Fruit fly (Drosophila melanogaster) whole organism, embryonic: ENCODE results near the gene ArgRS-m.

Source experiments
- Adf1 ChIP-seq: fragments of 200-800 bp; sonication (Bioruptor generic); IDR thresholded peaks from 2 replicates; pipeline ENCODE4 v1.3.6; 2022; ENCODE audit warnings: missing biosample characterization, missing genetic modification characterization
- CG10147 ChIP-seq: fragments of 200-800 bp; sonication (Bioruptor generic); optimal IDR thresholded peaks from 2 replicates; lab custom pipeline; 2019; ENCODE audit warnings: missing biosample characterization, mild to moderate bottlenecking, missing genetic modification characterization, moderate library complexity
- CG10321 ChIP-seq: fragments of 200-800 bp; sonication (Bioruptor generic); IDR thresholded peaks from 2 replicates; pipeline ENCODE4 v1.3.6; 2022; ENCODE audit warnings: missing biosample characterization, missing genetic modification characterization
- CG10366 ChIP-seq: fragments of 200-800 bp; sonication (Bioruptor generic); IDR thresholded peaks from 2 replicates; pipeline ENCODE4 v1.3.6; 2022; ENCODE audit warnings: missing biosample characterization, missing genetic modification characterization
- CG10979 ChIP-seq: fragments of 200-800 bp; sonication (Bioruptor generic); optimal IDR thresholded peaks from 2 replicates; lab custom pipeline; 2018; ENCODE audit warnings: missing biosample characterization, mild to moderate bottlenecking, missing genetic modification characterization, moderate library complexity
- CG12219 ChIP-seq: fragments of 200-800 bp; sonication (Bioruptor generic); optimal IDR thresholded peaks from 3 replicates; lab custom pipeline; 2018; ENCODE audit warnings: missing biosample characterization, mild to moderate bottlenecking, missing genetic modification characterization
- CG1233 ChIP-seq: fragments of 200-800 bp; sonication (Bioruptor generic); optimal IDR thresholded peaks from 4 replicates; lab custom pipeline; 2018; ENCODE audit warnings: missing biosample characterization, mild to moderate bottlenecking, missing genetic modification characterization
- CG14050 ChIP-seq: fragments of 200-800 bp; sonication (Bioruptor generic); IDR thresholded peaks from 3 replicates; pipeline ENCODE4 v1.3.6; 2022; ENCODE audit warnings: missing biosample characterization, missing genetic modification characterization
- CG14965 ChIP-seq: fragments of 200-800 bp; sonication (Bioruptor generic); optimal IDR thresholded peaks from 2 replicates; lab custom pipeline; 2016; ENCODE audit warnings: missing biosample characterization, missing genetic modification characterization, borderline replicate concordance
- CG15073 ChIP-seq: fragments of 200-800 bp; sonication (Bioruptor generic); optimal IDR thresholded peaks from 2 replicates; lab custom pipeline; 2016; ENCODE audit warnings: missing biosample characterization, missing genetic modification characterization
- CG18764 ChIP-seq: fragments of 200-800 bp; sonication (Bioruptor generic); optimal IDR thresholded peaks from 3 replicates; lab custom pipeline; 2016; ENCODE audit warnings: missing biosample characterization, missing genetic modification characterization
- CG2129 ChIP-seq: fragments of 200-800 bp; sonication (Bioruptor generic); IDR thresholded peaks from 2 replicates; pipeline ENCODE4 v1.3.6; 2022; ENCODE audit warnings: missing biosample characterization, missing genetic modification characterization; ENCODE audit not compliant: partially characterized antibody
- CG34376 ChIP-seq: fragments of 200-800 bp; sonication (Bioruptor generic); optimal IDR thresholded peaks from 2 replicates; lab custom pipeline; 2018; ENCODE audit warnings: missing biosample characterization, mild to moderate bottlenecking, missing genetic modification characterization
- CG3726 ChIP-seq: fragments of 200-800 bp; sonication (Bioruptor generic); IDR thresholded peaks from 3 replicates; pipeline ENCODE4, ENCODE4 v1.3.6; 2022; ENCODE audit warnings: missing biosample characterization, missing genetic modification characterization
- CG4328 ChIP-seq: fragments of 200-800 bp; sonication (Bioruptor generic); optimal IDR thresholded peaks from 3 replicates; lab custom pipeline; 2017; ENCODE audit warnings: missing biosample characterization, missing genetic modification reagents, missing genetic modification characterization
- CG4360 ChIP-seq: fragments of 200-800 bp; sonication (Bioruptor generic); IDR thresholded peaks from 2 replicates; pipeline ENCODE4 v1.3.6; 2022; ENCODE audit warnings: missing biosample characterization, missing genetic modification characterization
- CG43689 ChIP-seq: fragments of 200-800 bp; sonication (Bioruptor generic); IDR thresholded peaks from 2 replicates; pipeline ENCODE4 v1.3.6; 2022; ENCODE audit warnings: missing biosample characterization, missing genetic modification characterization
- CG6765 ChIP-seq: fragments of 200-800 bp; sonication (Bioruptor generic); optimal IDR thresholded peaks from 3 replicates; lab custom pipeline; 2017; ENCODE audit warnings: missing biosample characterization, mild to moderate bottlenecking, missing genetic modification characterization
- CG7271 ChIP-seq: fragments of 200-800 bp; sonication (Bioruptor generic); optimal IDR thresholded peaks from 2 replicates; lab custom pipeline; 2018; ENCODE audit warnings: missing biosample characterization, mild to moderate bottlenecking, missing genetic modification characterization, moderate library complexity
- CG7556 ChIP-seq: fragments of 200-800 bp; sonication (Bioruptor generic); optimal IDR thresholded peaks from 2 replicates; lab custom pipeline; 2017; ENCODE audit warnings: missing biosample characterization, mild to moderate bottlenecking, missing genetic modification characterization
- CG7786 ChIP-seq: fragments of 200-800 bp; sonication (Bioruptor generic); optimal IDR thresholded peaks from 2 replicates; lab custom pipeline; 2016; ENCODE audit warnings: missing biosample characterization, missing genetic modification characterization
- CG8290 ChIP-seq, 3 experiments: fragments of 200-800 bp; sonication (Bioruptor generic); optimal IDR thresholded peaks; 2 replicates each; lab custom pipeline; 2016 to 2019; ENCODE audit warnings: missing biosample characterization in 3 of 3, missing genetic modification characterization in 3 of 3, mild to moderate bottlenecking in 2 of 3, moderate library complexity in 1 of 3
- CG8944 ChIP-seq: fragments of 200-800 bp; sonication (Bioruptor generic); optimal IDR thresholded peaks from 3 replicates; lab custom pipeline; 2016; ENCODE audit warnings: missing biosample characterization, missing genetic modification characterization
- MBD-R2 ChIP-seq: fragments of 200-800 bp; sonication (Bioruptor generic); IDR thresholded peaks from 2 replicates; pipeline ENCODE4 v1.3.6; 2022; ENCODE audit warnings: missing biosample characterization, missing genetic modification characterization
- Max ChIP-seq: fragments of 200-800 bp; sonication (Bioruptor generic); optimal IDR thresholded peaks from 2 replicates; lab custom pipeline; 2016; ENCODE audit warnings: missing biosample characterization, mild to moderate bottlenecking, missing genetic modification characterization
- Opbp ChIP-seq: fragments of 200-800 bp; sonication (Bioruptor generic); IDR thresholded peaks from 3 replicates; pipeline ENCODE4 v1.3.6; 2022; ENCODE audit warnings: missing biosample characterization, missing genetic modification characterization; ENCODE audit not compliant: partially characterized antibody
- Rx ChIP-seq: fragments of 200-800 bp; sonication (Bioruptor generic); IDR thresholded peaks from 2 replicates; pipeline ENCODE4 v1.3.6; 2022; ENCODE audit warnings: missing biosample characterization, missing genetic modification characterization
- Sox100B ChIP-seq: fragments of 200-800 bp; sonication (Bioruptor generic); optimal IDR thresholded peaks from 3 replicates; lab custom pipeline; 2018; ENCODE audit warnings: missing biosample characterization, mild to moderate bottlenecking, missing genetic modification characterization
- Sox102F ChIP-seq: fragments of 200-800 bp; sonication (Bioruptor generic); optimal IDR thresholded peaks from 2 replicates; lab custom pipeline; 2018; ENCODE audit warnings: missing biosample characterization, mild to moderate bottlenecking, missing genetic modification characterization, moderate library complexity
- Stat92E ChIP-seq, 3 experiments: fragments of >200 bp in 2 of 3; fragments of 200-800 bp in 1 of 3; sonication (Bioruptor generic) in 1 of 3; optimal IDR thresholded peaks; 2 replicates each; lab custom pipeline; 2017 to 2019; ENCODE audit warnings: missing biosample characterization in 3 of 3, missing genetic modification characterization in 3 of 3, mild to moderate bottlenecking in 1 of 3, moderate library complexity in 1 of 3
- Usf ChIP-seq: fragments of 200-800 bp; sonication (Bioruptor generic); optimal IDR thresholded peaks from 2 replicates; lab custom pipeline; 2017; ENCODE audit warnings: missing genotype, missing biosample characterization, missing genetic modification characterization
- ash1 ChIP-seq: fragments of 200-800 bp; sonication (Bioruptor generic); optimal IDR thresholded peaks from 2 replicates; lab custom pipeline; 2018; ENCODE audit warnings: missing biosample characterization, mild to moderate bottlenecking, missing genetic modification characterization
- az2 ChIP-seq: fragments of 200-800 bp; sonication (Bioruptor generic); optimal IDR thresholded peaks from 3 replicates; lab custom pipeline; 2016; ENCODE audit warnings: missing biosample characterization, missing genetic modification characterization
- corto ChIP-seq: fragments of 200-800 bp; sonication (Bioruptor generic); optimal IDR thresholded peaks from 2 replicates; lab custom pipeline; 2016; ENCODE audit warnings: missing biosample characterization, mild to moderate bottlenecking, missing genetic modification characterization, moderate library complexity
- dysf ChIP-seq: fragments of 200-800 bp; sonication (Bioruptor generic); IDR thresholded peaks from 3 replicates; pipeline ENCODE4 v1.3.6; 2022; ENCODE audit warnings: missing biosample characterization, missing genetic modification characterization
- ewg ChIP-seq: fragments of 200-800 bp; sonication (Bioruptor generic); optimal IDR thresholded peaks from 3 replicates; lab custom pipeline; 2017; ENCODE audit warnings: mild to moderate bottlenecking, missing biosample characterization, missing genetic modification reagents, missing genetic modification characterization
- grau ChIP-seq: fragments of 200-800 bp; optimal IDR thresholded peaks from 3 replicates; lab custom pipeline; 2019; ENCODE audit warnings: missing biosample characterization, mild to moderate bottlenecking, missing genetic modification characterization, moderate library complexity
- gsb-n ChIP-seq: fragments of 200-800 bp; sonication (Bioruptor generic); optimal IDR thresholded peaks from 3 replicates; lab custom pipeline; 2018; ENCODE audit warnings: missing biosample characterization, mild to moderate bottlenecking, missing genetic modification characterization
- ham ChIP-seq: fragments of 200-800 bp; sonication (Bioruptor generic); IDR thresholded peaks from 2 replicates; pipeline ENCODE4 v1.3.6; 2022; ENCODE audit warnings: missing biosample characterization, missing genetic modification characterization
- her ChIP-seq: fragments of 200-800 bp; sonication (Bioruptor generic); optimal IDR thresholded peaks from 2 replicates; lab custom pipeline; 2016; ENCODE audit warnings: missing biosample characterization, missing genetic modification characterization
- kah ChIP-seq: fragments of 200-800 bp; sonication (Bioruptor generic); optimal IDR thresholded peaks from 2 replicates; lab custom pipeline; 2018; ENCODE audit warnings: missing biosample characterization, mild to moderate bottlenecking, missing genetic modification characterization
- kay ChIP-seq: fragments of 200-800 bp; sonication (Bioruptor generic); optimal IDR thresholded peaks from 2 replicates; lab custom pipeline; 2016; ENCODE audit warnings: missing biosample characterization, missing genetic modification characterization
- kni ChIP-seq: fragments of 200-800 bp; sonication (Bioruptor generic); optimal IDR thresholded peaks from 3 replicates; lab custom pipeline; 2017; ENCODE audit warnings: mild to moderate bottlenecking, missing biosample characterization, missing genetic modification reagents, missing genetic modification characterization
- psq ChIP-seq: fragments of 200-800 bp; sonication (Bioruptor generic); optimal IDR thresholded peaks from 2 replicates; lab custom pipeline; 2017; ENCODE audit warnings: missing biosample characterization, missing genetic modification characterization
- pzg ChIP-seq: fragments of 200-800 bp; sonication (Bioruptor generic); optimal IDR thresholded peaks from 3 replicates; lab custom pipeline; 2018; ENCODE audit warnings: missing biosample characterization, mild to moderate bottlenecking, missing genetic modification characterization, moderate library complexity
- sisA ChIP-seq: fragments of 200-800 bp; sonication (Bioruptor generic); IDR thresholded peaks from 2 replicates; pipeline ENCODE4 v1.3.6; 2022; ENCODE audit warnings: missing biosample characterization, missing genetic modification characterization
- sqz ChIP-seq: fragments of 200-800 bp; sonication (Bioruptor generic); optimal IDR thresholded peaks from 3 replicates; lab custom pipeline; 2018; ENCODE audit warnings: missing biosample characterization, mild to moderate bottlenecking, missing genetic modification characterization
- tll ChIP-seq, 2 experiments: fragments of 200-800 bp in 1 of 2; fragments of >200 bp in 1 of 2; sonication (Bioruptor generic) in 1 of 2; optimal IDR thresholded peaks; 2 replicates each; lab custom pipeline; 2017 to 2019; ENCODE audit warnings: missing biosample characterization in 2 of 2, missing genetic modification characterization in 2 of 2, mild to moderate bottlenecking in 1 of 2, moderate library complexity in 1 of 2
- zen2 ChIP-seq: fragments of 200-800 bp; sonication (Bioruptor generic); IDR thresholded peaks from 3 replicates; pipeline ENCODE4 v1.3.6; 2022; ENCODE audit warnings: missing biosample characterization, missing genetic modification characterization; ENCODE audit not compliant: partially characterized antibody
- zf30C ChIP-seq: fragments of 200-800 bp; sonication (Bioruptor generic); optimal IDR thresholded peaks from 3 replicates; lab custom pipeline; 2018; ENCODE audit warnings: missing biosample characterization, mild to moderate bottlenecking, missing genetic modification characterization

ArgRS-m gene

dm6 chr3R:7895457-7895856, 8.6 kb downstream of the ArgRS-m start (continued):
- no peak for TF ChIP-seq ewg (GFP tag; lab: Kevin White, UChicago)
- TF ChIP-seq kah: no peak
- TF ChIP-seq CG6765 (GFP tag; lab: Kevin White, UChicago): peak; percentile 3
- peak; percentile 73 for TF ChIP-seq CG10366 (GFP tag; lab: Robert Waterston, UW)
- no peak for TF ChIP-seq sqz (GFP tag; lab: Kevin White, UChicago)
- peak; percentile 64 for TF ChIP-seq CG12219
- no peak for TF ChIP-seq zf30C (GFP tag; lab: Kevin White, UChicago)
- TF ChIP-seq Max (GFP tag; lab: Kevin White, UChicago): peak; percentile 62
- TF ChIP-seq CG43689 (GFP tag; lab: Robert Waterston, UW): peak; percentile 54
- TF ChIP-seq zen2 (GFP tag; lab: Robert Waterston, UW): no peak
- TF ChIP-seq ash1 (GFP tag; lab: Kevin White, UChicago): no peak
- no peak for TF ChIP-seq CG3726 (GFP tag; lab: Robert Waterston, UW)
- no peak for TF ChIP-seq CG8290 (GFP tag; optimal IDR thresholded peaks at IDR 0.05; lab: Kevin White, UChicago)
- no peak for TF ChIP-seq CG8290 (tag; optimal IDR thresholded peaks at IDR 0.05; lab: Kevin White, UChicago)
- no peak for TF ChIP-seq CG10979 (tag; lab: Kevin White, UChicago)
- peak; percentile 55 for TF ChIP-seq CG1233 (GFP tag; lab: Kevin White, UChicago)
- no peak for TF ChIP-seq Stat92E (GFP tag; optimal IDR thresholded peaks at IDR 0.05; lab: Kevin White, UChicago)
- no peak for TF ChIP-seq kni (GFP tag; lab: Kevin White, UChicago)
- TF ChIP-seq kay (GFP tag; lab: Kevin White, UChicago): no peak
- TF ChIP-seq Opbp (GFP tag; lab: Robert Waterston, UW): no peak
- TF ChIP-seq CG7271 (tag; lab: Kevin White, UChicago): no peak
- peak; percentile 30 for TF ChIP-seq CG18764 (GFP tag; lab: Kevin White, UChicago)
- TF ChIP-seq CG4328 (GFP tag; lab: Kevin White, UChicago): no peak
- TF ChIP-seq pzg (GFP tag; lab: Kevin White, UChicago): no peak
- TF ChIP-seq CG15073 (GFP tag; lab: Kevin White, UChicago): no peak
- no peak for TF ChIP-seq gsb-n (tag; lab: Kevin White, UChicago)
- no peak for TF ChIP-seq Sox102F (GFP tag; lab: Kevin White, UChicago)
- no peak for TF ChIP-seq CG4360
- peak; percentile 83 for TF ChIP-seq grau
- TF ChIP-seq CG34376: no peak
- TF ChIP-seq dysf: peak; percentile 88
- TF ChIP-seq tll (GFP tag; optimal IDR thresholded peaks at IDR 0.05; lab: Kevin White, UChicago): no peak
- peak; percentile 46 for TF ChIP-seq Sox100B (GFP tag; lab: Kevin White, UChicago)
- peak; percentile 48 for TF ChIP-seq her (GFP tag; lab: Kevin White, UChicago)
- TF ChIP-seq CG10147 (GFP tag; lab: Kevin White, UChicago): no peak
- TF ChIP-seq CG14965 (GFP tag; lab: Kevin White, UChicago): no peak
- peak; percentile 56 for TF ChIP-seq az2 (GFP tag; lab: Kevin White, UChicago)
- TF ChIP-seq psq: no peak
- 0 out of 2 replicates have a peak, but pooled peaks have one; percentile 16 for TF ChIP-seq Rx (GFP tag; lab: Robert Waterston, UW)
- TF ChIP-seq Usf: no peak
- no peak for TF ChIP-seq ham
- peak; percentile 49 for TF ChIP-seq CG7786 (GFP tag; lab: Kevin White, UChicago)
- peak; percentile 43; the same call in 1 of the 2 replicates for TF ChIP-seq Adf1 (GFP tag; lab: Robert Waterston, UW)
- peak; percentile 72 for TF ChIP-seq CG14050 (GFP tag; lab: Robert Waterston, UW)
- TF ChIP-seq corto (GFP tag; lab: Kevin White, UChicago): no peak
- TF ChIP-seq CG2129: no peak
- TF ChIP-seq CG10321: no peak
- TF ChIP-seq MBD-R2 (GFP tag; lab: Robert Waterston, UW): peak; percentile 30; the same call in 1 of the 2 replicates
- TF ChIP-seq CG7556 (GFP tag; lab: Kevin White, UChicago): no peak
- peak; percentile 59 for TF ChIP-seq sisA (GFP tag; lab: Robert Waterston, UW)
- no peak for TF ChIP-seq CG8944 (GFP tag; lab: Kevin White, UChicago)
